Worm (Caenorhabditis elegans) whole organism, L1 larva: Measurements from ENCODE around the gene str-139.
A peak's percentile ranks its signal among the peaks of the same experiment; 100 is the strongest.

Experiments
- aly-2 ChIP-seq: fragments of 150-350 bp; optimal IDR thresholded peaks from 2 replicates; lab custom pipeline; 2014; ENCODE audit warnings: missing biosample characterization, missing genetic modification characterization
- blmp-1 ChIP-seq: fragments of 150-350 bp; optimal IDR thresholded peaks from 2 replicates; lab custom pipeline; 2014; ENCODE audit warnings: missing biosample characterization, missing genetic modification characterization
- ces-1 ChIP-seq: fragments of 150-350 bp; optimal IDR thresholded peaks from 2 replicates; lab custom pipeline; 2014; ENCODE audit warnings: missing biosample characterization, missing genetic modification reagents, missing genetic modification characterization
- dpl-1 ChIP-seq, 3 experiments: fragments of 150-350 bp in 2 of 3; sonication (generic microtip) in 1 of 3; optimal IDR thresholded peaks; 2 replicates each; lab custom pipeline; 2014 to 2017; ENCODE audit warnings: missing biosample characterization in 3 of 3, missing genetic modification characterization in 3 of 3, missing genetic modification reagents in 3 of 3
- egl-27 ChIP-seq, 2 experiments: fragments of 150-350 bp in 1 of 2; sonication (generic microtip); optimal IDR thresholded peaks; 3 replicates each; lab custom pipeline; 2017 to 2018; ENCODE audit warnings: missing biosample characterization in 2 of 2, missing genetic modification characterization in 2 of 2, missing genetic modification reagents in 2 of 2
- grh-1 ChIP-seq: fragments of 200-800 bp; sonication (Bioruptor generic); IDR thresholded peaks from 2 replicates; pipeline ENCODE4 v1.3.6; 2022; ENCODE audit warnings: missing genetic modification reagents, missing genetic modification characterization, missing compliant biosample characterization
- hpl-2 ChIP-seq: fragments of 150-350 bp; optimal IDR thresholded peaks from 2 replicates; lab custom pipeline; 2014; ENCODE audit warnings: missing biosample characterization, missing genetic modification reagents, missing genetic modification characterization
- lin-13 ChIP-seq: fragments of 150-350 bp; optimal IDR thresholded peaks from 2 replicates; lab custom pipeline; 2014; ENCODE audit warnings: missing biosample characterization, missing genetic modification reagents, missing genetic modification characterization
- lin-35 ChIP-seq, 2 experiments: fragments of 150-350 bp; optimal IDR thresholded peaks; 2 replicates each; lab custom pipeline; 2014; ENCODE audit warnings: missing biosample characterization in 2 of 2, missing genetic modification characterization in 2 of 2, missing genetic modification reagents in 2 of 2
- nhr-11 ChIP-seq: fragments of 150-350 bp; optimal IDR thresholded peaks from 2 replicates; lab custom pipeline; 2014; ENCODE audit warnings: missing biosample characterization, missing genetic modification characterization
- nhr-237 ChIP-seq: fragments of 150-350 bp; optimal IDR thresholded peaks from 2 replicates; lab custom pipeline; 2014; ENCODE audit warnings: missing biosample characterization, missing genetic modification characterization
- nhr-76 ChIP-seq: sonication (generic microtip); optimal IDR thresholded peaks from 2 replicates; lab custom pipeline; 2017; ENCODE audit warnings: missing biosample characterization, missing genetic modification characterization

ce11 chrV:8054130-8054529, 7.8 kb downstream of the str-139 start, which contains the start of gene ZC513.2:
- TF ChIP-seq ces-1 (GFP tag; lab: Kevin White, UChicago), result no peak
- no peak for TF ChIP-seq lin-35 (GFP tag; optimal IDR thresholded peaks at IDR 0.05; lab: Kevin White, UChicago)
- no peak for TF ChIP-seq nhr-76
- no peak for TF ChIP-seq hpl-2 (GFP tag; lab: Kevin White, UChicago)
- no peak for TF ChIP-seq aly-2
- TF ChIP-seq nhr-11 (tag; lab: Kevin White, UChicago), result no peak
- TF ChIP-seq blmp-1 (tag; lab: Kevin White, UChicago), result peak; percentile 16
- no peak for TF ChIP-seq nhr-237 (tag; lab: Kevin White, UChicago)
- no peak for TF ChIP-seq grh-1 (GFP tag; lab: Robert Waterston, UW)
- no peak for TF ChIP-seq egl-27 (tag; optimal IDR thresholded peaks at IDR 0.05; lab: Kevin White, UChicago)
- TF ChIP-seq lin-13 (GFP tag; lab: Kevin White, UChicago), result no peak
- no peak for TF ChIP-seq dpl-1 (GFP tag; optimal IDR thresholded peaks at IDR 0.05; lab: Kevin White, UChicago)
